Fruit fly (Drosophila melanogaster) whole organism, adult: ENCODE measurements around the gene CG4593.
A peak's percentile ranks its signal among the peaks of the same experiment; 100 is the strongest.

Experiments used
- CG14711 ChIP-seq: fragments of 200-800 bp; sonication (Bioruptor generic); optimal IDR thresholded peaks from 2 replicates; lab custom pipeline; 2018; ENCODE audit warnings: missing biosample characterization, mild to moderate bottlenecking, missing genetic modification characterization, moderate library complexity
- CG1620 ChIP-seq: fragments of 200-800 bp; sonication (Bioruptor generic); optimal IDR thresholded peaks from 2 replicates; lab custom pipeline; 2016; ENCODE audit warnings: missing biosample characterization, missing genetic modification characterization
- CG7045 ChIP-seq: fragments of 200-800 bp; sonication (Bioruptor generic); optimal IDR thresholded peaks from 2 replicates; lab custom pipeline; 2017; ENCODE audit warnings: missing biosample characterization, mild to moderate bottlenecking, missing genetic modification characterization
- Clk ChIP-seq: fragments of 200-800 bp; sonication (Bioruptor generic); optimal IDR thresholded peaks from 2 replicates; lab custom pipeline; 2017; ENCODE audit warnings: missing biosample characterization, missing genetic modification characterization
- bab1 ChIP-seq: fragments of 200-800 bp; sonication (Bioruptor generic); optimal IDR thresholded peaks from 3 replicates; lab custom pipeline; 2019; ENCODE audit warnings: missing biosample characterization, mild to moderate bottlenecking, missing genetic modification characterization, moderate library complexity
- pad ChIP-seq: fragments of 200-800 bp; sonication (Bioruptor generic); optimal IDR thresholded peaks from 3 replicates; lab custom pipeline; 2017; ENCODE audit warnings: missing biosample characterization, missing genetic modification characterization, mild to moderate bottlenecking, moderate library complexity, missing genetic modification reagents
- tj ChIP-seq: fragments of 200-800 bp; sonication (Bioruptor generic); optimal IDR thresholded peaks from 3 replicates; lab custom pipeline; 2017; ENCODE audit warnings: missing biosample characterization, mild to moderate bottlenecking, missing genetic modification characterization, moderate library complexity

dm6 chrX:6995258-6995657 is 18.4 kb upstream of the CG4593 start:
- no peak for TF ChIP-seq CG1620 (GFP tag; lab: Kevin White, UChicago)
- TF ChIP-seq CG14711 (tag; lab: Kevin White, UChicago) = no peak
- TF ChIP-seq tj = peak; percentile 97
- TF ChIP-seq pad (GFP tag; lab: Kevin White, UChicago) = no peak
- no peak for TF ChIP-seq Clk (GFP tag; lab: Kevin White, UChicago)
- TF ChIP-seq bab1 = no peak
- TF ChIP-seq CG7045 = no peak
